Worm (Caenorhabditis elegans): ENCODE measurements around the gene Y116A8C.19.
"Not testable (repeated sequence)": the region's sequence is repeated elsewhere in the genome, so short reads cannot be mapped to it uniquely, and the experiment has no call there.

DNA sequence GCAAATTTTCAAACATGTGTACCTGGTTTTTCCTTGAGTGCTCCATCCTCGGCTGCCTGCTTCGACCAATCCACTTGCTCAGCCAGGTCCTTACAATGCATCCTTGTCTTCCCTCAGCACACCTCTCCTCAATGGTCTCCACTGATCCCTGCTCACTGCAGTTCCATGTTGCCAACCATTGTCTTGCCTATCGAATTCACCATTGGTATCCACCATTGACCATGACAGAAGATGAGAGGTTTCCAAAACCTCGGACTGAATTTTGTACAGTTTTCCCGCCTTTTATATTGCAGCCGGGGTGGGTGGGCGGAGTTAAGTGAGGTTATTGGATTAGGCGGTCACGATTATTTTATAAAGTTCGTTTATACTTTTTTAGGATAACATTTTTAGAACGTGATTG, 24.3 kb upstream of the Y116A8C.19 start, which contains the start of gene Y116A8C.467:
- not testable (repeated sequence) for TF ChIP-seq unc-62 (GFP tag; optimal IDR thresholded peaks at IDR 0.05); fos-1 (tag; optimal IDR thresholded peaks at IDR 0.05); blmp-1 (tag; optimal IDR thresholded peaks at IDR 0.05); efl-3 (GFP tag; optimal IDR thresholded peaks at IDR 0.05); alr-1 (tag; optimal IDR thresholded peaks at IDR 0.05; ENCODE audit: borderline replicate concordance); rnt-1 (tag; optimal IDR thresholded peaks at IDR 0.05); elt-3 (tag; optimal IDR thresholded peaks at IDR 0.05); nhr-76 (tag; optimal IDR thresholded peaks at IDR 0.05); hlh-17 (GFP tag; optimal IDR thresholded peaks at IDR 0.05; ENCODE audit: borderline replicate concordance)
